Fruit fly (Drosophila melanogaster) whole organism, pupa: Measurements from ENCODE around the gene CG4467.
A peak's percentile ranks its signal among the peaks of the same experiment; 100 is the strongest.

ENCODE experiments used
- CG10348 ChIP-seq: fragments of 200-800 bp; sonication (Bioruptor generic); IDR thresholded peaks from 2 replicates; pipeline ENCODE4 v1.3.6; 2022; ENCODE audit warnings: missing biosample characterization, missing genetic modification characterization
- CG12605 ChIP-seq: fragments of 200-800 bp; sonication (Bioruptor generic); IDR thresholded peaks from 2 replicates; pipeline ENCODE4 v1.3.6; 2022; ENCODE audit warnings: missing biosample characterization, missing genetic modification characterization
- CG13204 ChIP-seq: fragments of 200-800 bp; sonication (Bioruptor generic); optimal IDR thresholded peaks from 2 replicates; lab custom pipeline; 2018; ENCODE audit warnings: missing biosample characterization, mild to moderate bottlenecking, missing genetic modification characterization, moderate library complexity
- CG14655 ChIP-seq: fragments of 200-800 bp; sonication (Bioruptor generic); optimal IDR thresholded peaks from 3 replicates; lab custom pipeline; 2017; ENCODE audit warnings: mild to moderate bottlenecking, missing biosample characterization, missing genetic modification reagents, missing genetic modification characterization
- CG15710 ChIP-seq: fragments of 200-800 bp; sonication (Bioruptor generic); optimal IDR thresholded peaks from 2 replicates; lab custom pipeline; 2018; ENCODE audit warnings: missing biosample characterization, mild to moderate bottlenecking, missing genetic modification characterization, moderate library complexity
- CG17806 ChIP-seq: fragments of 200-800 bp; sonication (Bioruptor generic); optimal IDR thresholded peaks from 2 replicates; lab custom pipeline; 2018; ENCODE audit warnings: missing biosample characterization, mild to moderate bottlenecking, missing genetic modification characterization, moderate library complexity
- CG32121 ChIP-seq: fragments of 200-800 bp; sonication (Bioruptor generic); IDR thresholded peaks from 2 replicates; pipeline ENCODE4 v1.3.6; 2022; ENCODE audit warnings: missing biosample characterization, missing genetic modification characterization
- CG34367 ChIP-seq: fragments of 200-800 bp; sonication (Bioruptor generic); optimal IDR thresholded peaks from 2 replicates; lab custom pipeline; 2018; ENCODE audit warnings: missing biosample characterization, mild to moderate bottlenecking, missing genetic modification characterization
- CG4496 ChIP-seq: fragments of 200-800 bp; sonication (Bioruptor generic); IDR thresholded peaks from 3 replicates; pipeline ENCODE4 v1.3.6; 2022; ENCODE audit warnings: missing biosample characterization, missing genetic modification characterization
- CG8159 ChIP-seq: fragments of 200-800 bp; sonication (Bioruptor generic); optimal IDR thresholded peaks from 3 replicates; lab custom pipeline; 2018; ENCODE audit warnings: missing biosample characterization, mild to moderate bottlenecking, missing genetic modification characterization, moderate library complexity
- CG8301 ChIP-seq: fragments of 200-800 bp; sonication (Bioruptor generic); optimal IDR thresholded peaks from 2 replicates; lab custom pipeline; 2018; ENCODE audit warnings: missing biosample characterization, mild to moderate bottlenecking, missing genetic modification characterization
- CG9948 ChIP-seq: fragments of 200-800 bp; sonication (Bioruptor generic); optimal IDR thresholded peaks from 2 replicates; lab custom pipeline; 2018; ENCODE audit warnings: missing biosample characterization, mild to moderate bottlenecking, missing genetic modification characterization, moderate library complexity
- D1 ChIP-seq: fragments of 200-800 bp; sonication (Bioruptor generic); optimal IDR thresholded peaks from 2 replicates; lab custom pipeline; 2018; ENCODE audit warnings: missing biosample characterization, mild to moderate bottlenecking, missing genetic modification characterization, moderate library complexity
- EcR ChIP-seq: fragments of 200-800 bp; sonication (Bioruptor generic); optimal IDR thresholded peaks from 3 replicates; lab custom pipeline; 2019; ENCODE audit warnings: missing biosample characterization, missing genetic modification characterization, mild to moderate bottlenecking, moderate library complexity, missing genetic modification reagents
- Ets98B ChIP-seq: fragments of 200-800 bp; sonication (Bioruptor generic); IDR thresholded peaks from 2 replicates; pipeline ENCODE4 v1.3.6; 2022; ENCODE audit warnings: missing biosample characterization, missing genetic modification characterization
- Pif1A ChIP-seq: fragments of 200-800 bp; sonication (Bioruptor generic); optimal IDR thresholded peaks from 3 replicates; lab custom pipeline; 2016; ENCODE audit warnings: missing biosample characterization, missing genetic modification characterization
- Pif1B ChIP-seq: fragments of 200-800 bp; sonication (Bioruptor generic); optimal IDR thresholded peaks from 3 replicates; lab custom pipeline; 2016; ENCODE audit warnings: missing biosample characterization, missing genetic modification characterization
- Snoo ChIP-seq: fragments of 200-800 bp; sonication (Bioruptor generic); optimal IDR thresholded peaks from 3 replicates; lab custom pipeline; 2017; ENCODE audit warnings: missing biosample characterization, mild to moderate bottlenecking, missing genetic modification characterization, inconsistent platforms
- fd96Ca ChIP-seq: fragments of 200-800 bp; sonication (Bioruptor generic); IDR thresholded peaks from 3 replicates; pipeline ENCODE4 v1.3.6; 2022; ENCODE audit warnings: missing biosample characterization, missing genetic modification characterization
- gl ChIP-seq: fragments of 200-800 bp; sonication (Bioruptor generic); optimal IDR thresholded peaks from 2 replicates; lab custom pipeline; 2018; ENCODE audit warnings: missing biosample characterization, mild to moderate bottlenecking, missing genetic modification characterization
- rn ChIP-seq: fragments of 200-800 bp; sonication (Bioruptor generic); IDR thresholded peaks from 2 replicates; pipeline ENCODE4 v1.3.6; 2022; ENCODE audit warnings: missing biosample characterization, missing genetic modification characterization

CG4467 gene

dm6 chr3R:23278704-23279379, 30.1 kb upstream of the CG4467 start:
- TF ChIP-seq CG12605 (GFP tag; lab: Robert Waterston, UW): peak; percentile 66
- TF ChIP-seq CG4496 (GFP tag; lab: Robert Waterston, UW): peak; percentile 70
- no peak for TF ChIP-seq D1 (tag; lab: Kevin White, UChicago)
- no peak for TF ChIP-seq gl (tag; lab: Kevin White, UChicago)
- TF ChIP-seq CG32121 (GFP tag; lab: Robert Waterston, UW): no peak
- TF ChIP-seq CG8159 (tag; lab: Kevin White, UChicago): peak; percentile 5
- peak; percentile 73 for TF ChIP-seq CG13204
- TF ChIP-seq Ets98B (GFP tag; lab: Robert Waterston, UW): no peak
- no peak for TF ChIP-seq Pif1A (GFP tag; lab: Kevin White, UChicago)

- TF ChIP-seq CG15710 (tag; lab: Kevin White, UChicago): no peak
- no peak for TF ChIP-seq fd96Ca (GFP tag; lab: Robert Waterston, UW)
- no peak for TF ChIP-seq rn
- TF ChIP-seq D1 (tag; lab: Kevin White, UChicago): no peak
- no peak for TF ChIP-seq gl (tag; lab: Kevin White, UChicago)
- no peak for TF ChIP-seq CG14655 (GFP tag; lab: Kevin White, UChicago)
- TF ChIP-seq CG10348 (GFP tag; lab: Robert Waterston, UW): no peak
- TF ChIP-seq CG8159 (tag; lab: Kevin White, UChicago): no peak
- no peak for TF ChIP-seq CG17806
- no peak for TF ChIP-seq Snoo (tag; lab: Kevin White, UChicago)
- no peak for TF ChIP-seq CG32121 (GFP tag; lab: Robert Waterston, UW)
- no peak for TF ChIP-seq CG13204
Observed at dm6 chr3R:23260569-23260968, 11.9 kb upstream of the CG4467 start.

DNA sequence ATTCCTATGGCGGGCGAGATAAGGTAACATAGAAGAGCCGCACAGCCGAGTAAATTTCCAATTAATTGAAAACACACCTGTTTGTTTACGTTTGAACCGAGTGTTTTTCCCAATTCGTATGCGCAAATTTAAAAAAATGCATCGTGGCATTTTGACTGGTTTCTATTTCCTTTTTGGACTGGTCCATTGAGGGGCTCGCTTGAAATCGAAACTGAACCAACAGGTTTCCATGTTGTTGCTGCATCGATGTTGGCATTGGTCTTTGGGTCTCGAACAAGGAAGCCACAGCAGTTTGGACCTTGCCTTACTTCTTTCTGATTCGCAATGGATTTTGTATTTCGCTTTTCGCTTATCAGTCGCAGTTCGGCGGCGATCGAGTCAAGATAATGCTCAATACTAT, 9.8 kb upstream of the CG4467 start:
- TF ChIP-seq Ets98B (GFP tag; lab: Robert Waterston, UW) (no peak), CG34367 (no peak), CG8301 (tag; lab: Kevin White, UChicago) (no peak), CG15710 (tag; lab: Kevin White, UChicago) (no peak), CG14655 (GFP tag; lab: Kevin White, UChicago) (no peak), CG9948 (tag; lab: Kevin White, UChicago) (no peak), CG8159 (tag; lab: Kevin White, UChicago) (no peak), CG10348 (GFP tag; lab: Robert Waterston, UW) (no peak), CG17806 (no peak), Snoo (tag; lab: Kevin White, UChicago) (no peak)

dm6 chr3R:23257986-23258427, 9.3 kb upstream of the CG4467 start, which contains the start of the genes wda and Pex11c:
Gene wda (minus strand): TSS chr3R:23258087.
Gene Pex11c (plus strand): TSS chr3R:23258365.
- TF ChIP-seq CG13204 (no peak), Pif1B (peak; percentile 59), CG4496 (GFP tag; lab: Robert Waterston, UW) (peak; percentile 55; the same call in 1 of the 3 replicates), EcR (GFP tag; lab: Kevin White, UChicago) (no peak), Pif1A (GFP tag; lab: Kevin White, UChicago) (no peak), CG9948 (tag; lab: Kevin White, UChicago) (peak; percentile 59), fd96Ca (GFP tag; lab: Robert Waterston, UW) (no peak), CG34367 (peak; percentile 69), D1 (tag; lab: Kevin White, UChicago) (peak; percentile 41), CG8301 (tag; lab: Kevin White, UChicago) (peak; percentile 32), CG32121 (GFP tag; lab: Robert Waterston, UW) (peak; percentile 79), Ets98B (GFP tag; lab: Robert Waterston, UW) (peak; percentile 78), CG15710 (tag; lab: Kevin White, UChicago) (peak; percentile 86), Snoo (tag; lab: Kevin White, UChicago) (peak; percentile 77), CG12605 (GFP tag; lab: Robert Waterston, UW) (no peak), rn (peak; percentile 50; the same call in 1 of the 2 replicates), gl (tag; lab: Kevin White, UChicago) (no peak), CG17806 (peak; percentile 63), CG14655 (GFP tag; lab: Kevin White, UChicago) (peak; percentile 79), CG8159 (tag; lab: Kevin White, UChicago) (peak; percentile 77), CG10348 (GFP tag; lab: Robert Waterston, UW) (no peak)

DNA sequence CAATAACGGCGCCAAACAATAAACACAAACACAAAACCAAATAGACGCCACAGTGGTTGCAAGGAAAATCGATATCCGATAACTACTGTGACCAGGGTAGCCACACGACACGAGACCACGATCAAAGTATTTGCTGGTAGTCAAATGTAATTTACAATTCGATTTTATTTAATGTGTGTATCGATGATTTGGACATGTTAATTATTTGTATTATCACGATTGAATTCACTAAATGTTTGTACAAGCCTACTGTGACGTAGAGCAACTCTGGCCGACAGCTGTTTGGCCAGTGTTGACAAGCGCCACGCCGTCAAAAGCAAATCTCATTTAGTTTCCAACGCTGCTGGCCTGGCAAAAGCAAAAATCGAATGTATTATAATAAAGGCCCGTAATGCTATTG, 2.6 kb upstream of the CG4467 start, which contains the start of the genes Rad60 and EloA:
Gene Rad60 (minus strand): TSS at position 222 of the 400 bp plus-strand sequence.
Gene EloA (plus strand): TSS at position 308 of the 400 bp plus-strand sequence.
- no peak for TF ChIP-seq Pif1A (GFP tag; lab: Kevin White, UChicago)
- no peak for TF ChIP-seq CG12605 (GFP tag; lab: Robert Waterston, UW)
- peak; percentile 70 for TF ChIP-seq Ets98B (GFP tag; lab: Robert Waterston, UW)
- TF ChIP-seq D1 (tag; lab: Kevin White, UChicago): no peak
- TF ChIP-seq CG17806: peak; percentile 48
- peak; percentile 33 for TF ChIP-seq gl (tag; lab: Kevin White, UChicago)
- TF ChIP-seq CG13204: no peak
- TF ChIP-seq CG8159 (tag; lab: Kevin White, UChicago): peak; percentile 58
- peak; percentile 48 for TF ChIP-seq CG8301 (tag; lab: Kevin White, UChicago)
- peak; percentile 65 for TF ChIP-seq Pif1B
- TF ChIP-seq CG15710 (tag; lab: Kevin White, UChicago): peak; percentile 60
- peak; percentile 41 for TF ChIP-seq CG34367
- TF ChIP-seq CG4496 (GFP tag; lab: Robert Waterston, UW): peak; percentile 81
- peak; percentile 59 for TF ChIP-seq Snoo (tag; lab: Kevin White, UChicago)
- TF ChIP-seq CG14655 (GFP tag; lab: Kevin White, UChicago): no peak
- 0 out of 2 replicates have a peak, but pooled peaks have one; percentile 24 for TF ChIP-seq rn
- no peak for TF ChIP-seq EcR (GFP tag; lab: Kevin White, UChicago)
- TF ChIP-seq fd96Ca (GFP tag; lab: Robert Waterston, UW): peak; percentile 79
- TF ChIP-seq CG32121 (GFP tag; lab: Robert Waterston, UW): 0 out of 2 replicates have a peak, but pooled peaks have one; percentile 12
- TF ChIP-seq CG10348 (GFP tag; lab: Robert Waterston, UW): no peak
- peak; percentile 26 for TF ChIP-seq CG9948 (tag; lab: Kevin White, UChicago)
